Worm (Caenorhabditis elegans) whole organism, L3 larva: ENCODE results near the gene cest-35.2.

Source experiments
- ceh-16 ChIP-seq: sonication (generic microtip); optimal IDR thresholded peaks from 2 replicates; lab custom pipeline; 2017; ENCODE audit warnings: missing biosample characterization, missing genetic modification characterization
- elt-2 ChIP-seq: sonication (generic microtip); optimal IDR thresholded peaks from 2 replicates; lab custom pipeline; 2016; ENCODE audit warnings: missing genetic modification reagents, mild to moderate bottlenecking, missing genetic modification characterization, missing compliant biosample characterization
- fkh-2 ChIP-seq: fragments of 150-350 bp; optimal IDR thresholded peaks from 2 replicates; lab custom pipeline; 2014; ENCODE audit warnings: missing biosample characterization, missing genetic modification reagents, missing genetic modification characterization
- jun-1 ChIP-seq: fragments of 150-350 bp; optimal IDR thresholded peaks from 2 replicates; lab custom pipeline; 2014; ENCODE audit warnings: missing biosample characterization, missing genetic modification reagents, missing genetic modification characterization
- pha-4 ChIP-seq: fragments of 150-350 bp; optimal IDR thresholded peaks from 2 replicates; lab custom pipeline; 2014; ENCODE audit warnings: missing biosample characterization, missing genetic modification reagents, missing genetic modification characterization
- pqm-1 ChIP-seq: fragments of 150-350 bp; optimal IDR thresholded peaks from 2 replicates; lab custom pipeline; 2017; ENCODE audit warnings: missing biosample characterization, missing genetic modification characterization, inconsistent platforms
- snpc-4 ChIP-seq: fragments of 150-350 bp; optimal IDR thresholded peaks from 2 replicates; lab custom pipeline; 2014; ENCODE audit warnings: missing biosample characterization, missing genetic modification characterization

Gene cest-35.2

ce11 chrV:5194508-5194907 lies 42.5 kb downstream of the cest-35.2 start, which contains the start of gene abu-8:
Gene abu-8, minus strand, starts transcription at chrV:5194608.
- no peak for TF ChIP-seq snpc-4

ce11 chrV:5192501-5192900 lies 44.5 kb downstream of the cest-35.2 start, which contains the start of gene C03A7.13:
Gene C03A7.13, minus strand, starts transcription at chrV:5192543.
- peak; percentile 92 for TF ChIP-seq elt-2 (tag; lab: Kevin White, UChicago)
- TF ChIP-seq jun-1 = peak; percentile 77
- TF ChIP-seq ceh-16 (tag; lab: Kevin White, UChicago) = no peak
- peak; percentile 42 for TF ChIP-seq pha-4 (tag; lab: Kevin White, UChicago)
- no peak for TF ChIP-seq fkh-2
- peak; percentile 88 for TF ChIP-seq pqm-1 (tag; lab: Kevin White, UChicago)
